Fruit fly (Drosophila melanogaster): ENCODE data around the gene dpy.

- no peak for TF ChIP-seq CG4318 (GFP tag; optimal IDR thresholded peaks at IDR 0.05)
- TF ChIP-seq achi (GFP tag; optimal IDR thresholded peaks at IDR 0.05), result no peak
- no peak for TF ChIP-seq CG15336 (GFP tag; IDR thresholded peaks at IDR 0.05)
- TF ChIP-seq Sox102F (GFP tag; optimal IDR thresholded peaks at IDR 0.05), result peak; percentile 67
- no peak for TF ChIP-seq CG11762 (GFP tag; optimal IDR thresholded peaks at IDR 0.05; ENCODE audit: insufficient read depth)
- no peak for TF ChIP-seq Hr4 (GFP tag; optimal IDR thresholded peaks at IDR 0.05)
- no peak for TF ChIP-seq CG10669 (GFP tag; optimal IDR thresholded peaks at IDR 0.05)
- TF ChIP-seq Blimp-1 (GFP tag; optimal IDR thresholded peaks at IDR 0.05), result peak; percentile 100
- peak; percentile 62 for TF ChIP-seq Eip78C (GFP tag)
These were observed 25.3 kb downstream of the dpy start for dm6 chr2L:4588797-4589196.

Measured in whole organism, prepupa.